Fruit fly (Drosophila melanogaster) whole organism, prepupa: ENCODE results near the gene Rsf1.

Source experiments
- CG11294 ChIP-seq: fragments of 200-800 bp; sonication (Bioruptor generic); IDR thresholded peaks from 2 replicates; pipeline ENCODE4 v1.3.6; 2022; ENCODE audit warnings: missing biosample characterization, missing genetic modification characterization
- CG15336 ChIP-seq: fragments of 200-800 bp; sonication (Bioruptor generic); IDR thresholded peaks from 2 replicates; pipeline ENCODE4 v1.3.6; 2022; ENCODE audit warnings: missing biosample characterization, missing genetic modification characterization
- CG3032 ChIP-seq: fragments of 200-800 bp; optimal IDR thresholded peaks from 2 replicates; lab custom pipeline; 2019; ENCODE audit warnings: missing biosample characterization, mild to moderate bottlenecking, missing genetic modification characterization, moderate library complexity
- CG31627 ChIP-seq: fragments of 200-800 bp; sonication (Bioruptor generic); optimal IDR thresholded peaks from 3 replicates; lab custom pipeline; 2016; ENCODE audit warnings: missing biosample characterization, missing genetic modification characterization
- CG32006 ChIP-seq: fragments of 200-800 bp; sonication (Bioruptor generic); optimal IDR thresholded peaks from 3 replicates; lab custom pipeline; 2017; ENCODE audit warnings: missing biosample characterization, mild to moderate bottlenecking, missing genetic modification characterization
- CG3919 ChIP-seq: fragments of 200-800 bp; sonication (Bioruptor generic); optimal IDR thresholded peaks from 3 replicates; lab custom pipeline; 2016; ENCODE audit warnings: missing biosample characterization, missing genetic modification characterization
- CG6163 ChIP-seq: fragments of 200-800 bp; sonication (Bioruptor generic); IDR thresholded peaks from 3 replicates; pipeline ENCODE4 v1.3.6; 2022; ENCODE audit warnings: missing biosample characterization, missing genetic modification characterization
- CG6792 ChIP-seq: fragments of 200-800 bp; sonication (Bioruptor generic); optimal IDR thresholded peaks from 3 replicates; lab custom pipeline; 2016; ENCODE audit warnings: missing biosample characterization, missing genetic modification characterization
- CG9139 ChIP-seq: fragments of 200-800 bp; sonication (Bioruptor generic); optimal IDR thresholded peaks from 3 replicates; lab custom pipeline; 2017; ENCODE audit warnings: missing biosample characterization, mild to moderate bottlenecking, missing genetic modification characterization
- Eip75B ChIP-seq: fragments of 200-800 bp; sonication (Bioruptor generic); optimal IDR thresholded peaks from 3 replicates; lab custom pipeline; 2016; ENCODE audit warnings: missing biosample characterization, missing genetic modification characterization
- Eip78C ChIP-seq: fragments of 200-800 bp; sonication (Bioruptor generic); peaks from one replicate; lab custom pipeline; 2016; ENCODE audit warnings: missing biosample characterization, missing genetic modification characterization
- Eip93F ChIP-seq: fragments of 200-800 bp; sonication (Bioruptor generic); optimal IDR thresholded peaks from 2 replicates; lab custom pipeline; 2016; ENCODE audit warnings: missing biosample characterization, mild to moderate bottlenecking, missing genetic modification characterization
- Gug ChIP-seq: fragments of 200-800 bp; sonication (Bioruptor generic); IDR thresholded peaks from 2 replicates; pipeline ENCODE4 v1.3.6; 2022; ENCODE audit warnings: missing biosample characterization, missing genetic modification characterization
- Hr38 ChIP-seq: sonication (Bioruptor generic); optimal IDR thresholded peaks from 2 replicates; lab custom pipeline; 2016; ENCODE audit warnings: missing biosample characterization, missing genetic modification characterization
- Hr39 ChIP-seq: fragments of 200-800 bp; sonication (Bioruptor generic); optimal IDR thresholded peaks from 2 replicates; lab custom pipeline; 2016; ENCODE audit warnings: missing biosample characterization, missing genetic modification characterization
- Hr4 ChIP-seq: fragments of 200-800 bp; sonication (Bioruptor generic); optimal IDR thresholded peaks from 3 replicates; lab custom pipeline; 2016; ENCODE audit warnings: missing biosample characterization, missing genetic modification characterization
- Sox14 ChIP-seq: fragments of 200-800 bp; sonication (Bioruptor generic); optimal IDR thresholded peaks from 3 replicates; lab custom pipeline; 2016; ENCODE audit warnings: missing biosample characterization, missing genetic modification characterization
- Sox15 ChIP-seq: fragments of 200-800 bp; sonication (Bioruptor generic); optimal IDR thresholded peaks from 3 replicates; lab custom pipeline; 2016; ENCODE audit warnings: missing biosample characterization, missing genetic modification characterization
- cyc ChIP-seq: fragments of 200-800 bp; sonication (Bioruptor generic); optimal IDR thresholded peaks from 3 replicates; lab custom pipeline; 2016; ENCODE audit warnings: missing biosample characterization, missing genetic modification characterization
- dsx ChIP-seq: fragments of 200-800 bp; optimal IDR thresholded peaks from 3 replicates; lab custom pipeline; 2019; ENCODE audit warnings: missing biosample characterization, mild to moderate bottlenecking, missing genetic modification characterization, moderate library complexity; ENCODE audit not compliant: poor library complexity, severe bottlenecking
- eg ChIP-seq: fragments of 200-800 bp; sonication (Bioruptor generic); IDR thresholded peaks from 3 replicates; pipeline ENCODE4 v1.3.6; 2022; ENCODE audit warnings: missing biosample characterization, missing genetic modification characterization
- esn ChIP-seq: fragments of 200-800 bp; sonication (Bioruptor generic); optimal IDR thresholded peaks from 2 replicates; lab custom pipeline; 2016; ENCODE audit warnings: missing biosample characterization, mild to moderate bottlenecking, missing genetic modification characterization, moderate library complexity
- fd59A ChIP-seq: fragments of 200-800 bp; sonication (Bioruptor generic); optimal IDR thresholded peaks from 2 replicates; lab custom pipeline; 2017; ENCODE audit warnings: missing biosample characterization, mild to moderate bottlenecking, missing genetic modification characterization, missing genetic modification reagents
- fd85E ChIP-seq: fragments of 200-800 bp; sonication (Bioruptor generic); optimal IDR thresholded peaks from 3 replicates; lab custom pipeline; 2016; ENCODE audit warnings: missing biosample characterization, missing genetic modification characterization
- fkh ChIP-seq: fragments of 200-800 bp; sonication (Bioruptor generic); optimal IDR thresholded peaks from 3 replicates; lab custom pipeline; 2017; ENCODE audit warnings: missing biosample characterization, mild to moderate bottlenecking, missing genetic modification characterization, moderate library complexity
- lz ChIP-seq: fragments of 200-800 bp; sonication (Bioruptor generic); optimal IDR thresholded peaks from 3 replicates; lab custom pipeline; 2016; ENCODE audit warnings: missing biosample characterization, missing genetic modification characterization
- pdm3 ChIP-seq: fragments of 200-800 bp; sonication (Bioruptor generic); optimal IDR thresholded peaks from 3 replicates; lab custom pipeline; 2016; ENCODE audit warnings: missing biosample characterization, missing genetic modification characterization
- salr ChIP-seq, 2 experiments: fragments of 200-800 bp; sonication (Bioruptor generic); optimal IDR thresholded peaks; 3 replicates each; lab custom pipeline; 2016 to 2018; ENCODE audit warnings: missing biosample characterization in 2 of 2, missing genetic modification characterization in 2 of 2, mild to moderate bottlenecking in 1 of 2

Gene Rsf1

dm6 chr2L:10260750-10261493, 2.4 kb downstream of the Rsf1 start, which contains the start of gene Pten (continued):
- TF ChIP-seq CG15336 (GFP tag; lab: Robert Waterston, UW), result peak; percentile 72
- no peak for TF ChIP-seq salr (GFP tag; optimal IDR thresholded peaks at IDR 0.05; lab: Kevin White, UChicago)
- TF ChIP-seq eg (GFP tag; lab: Robert Waterston, UW), result no peak
- no peak for TF ChIP-seq CG11294
- no peak for TF ChIP-seq Hr38 (GFP tag; lab: Kevin White, UChicago)
- TF ChIP-seq CG6792 (GFP tag; lab: Kevin White, UChicago), result peak; percentile 16
- TF ChIP-seq Hr39 (GFP tag; lab: Kevin White, UChicago), result no peak
- TF ChIP-seq pdm3 (GFP tag; lab: Kevin White, UChicago), result no peak
- no peak for TF ChIP-seq CG6163

- TF ChIP-seq Eip78C (peak; percentile 83), Sox15 (GFP tag; lab: Kevin White, UChicago) (no peak), CG3032 (tag; lab: Kevin White, UChicago) (no peak)
These were observed 3.2 kb downstream of the Rsf1 start for dm6 chr2L:10259960-10260749.

- TF ChIP-seq Eip78C (no peak), CG9139 (GFP tag; lab: Kevin White, UChicago) (no peak), salr (GFP tag; optimal IDR thresholded peaks at IDR 0.05; lab: Kevin White, UChicago) (no peak), CG32006 (GFP tag; lab: Kevin White, UChicago) (no peak), Eip93F (GFP tag; lab: Kevin White, UChicago) (no peak), cyc (GFP tag; lab: Kevin White, UChicago) (no peak), Hr38 (GFP tag; lab: Kevin White, UChicago) (no peak)
- TF ChIP-seq, all 60 proteins: peak for 0
These were observed 7.6 kb downstream of the Rsf1 start, which contains the start of gene CG5676 for dm6 chr2L:10255725-10256158. CG5676 (minus strand) TSS chr2L:10255891.

- TF ChIP-seq Sox15 (GFP tag; lab: Kevin White, UChicago) (no peak), Gug (GFP tag; lab: Robert Waterston, UW) (no peak), Eip75B (GFP tag; lab: Kevin White, UChicago) (no peak), Sox14 (GFP tag; lab: Kevin White, UChicago) (no peak), fd85E (GFP tag; lab: Kevin White, UChicago) (no peak)
These were observed 11.8 kb downstream of the Rsf1 start, which contains the start of gene Ror for dm6 chr2L:10251592-10251991. Ror (plus strand) TSS chr2L:10251843.

- TF ChIP-seq fd59A (GFP tag; lab: Kevin White, UChicago) (no peak), CG3919 (GFP tag; lab: Kevin White, UChicago) (no peak), lz (peak; percentile 10), CG31627 (GFP tag; lab: Kevin White, UChicago) (no peak), fkh (GFP tag; lab: Kevin White, UChicago) (peak; percentile 36), Eip78C (peak; percentile 79), esn (peak; percentile 6), dsx (GFP tag; lab: Kevin White, UChicago) (peak; percentile 97)
- TF ChIP-seq, all 60 proteins: peak for 5
These were observed 12.9 kb downstream of the Rsf1 start, which contains the start of the genes bsk and CG31717 for dm6 chr2L:10250441-10250847. bsk (minus strand) TSS chr2L:10250501. CG31717 (plus strand) TSS chr2L:10250737.

dm6 chr2L:10249655-10250202, 13.6 kb downstream of the Rsf1 start:
- TF ChIP-seq fkh (GFP tag; lab: Kevin White, UChicago) (peak; percentile 94), pdm3 (GFP tag; lab: Kevin White, UChicago) (no peak), Hr4 (GFP tag; lab: Kevin White, UChicago) (no peak)
